Worm (Caenorhabditis elegans): ENCODE measurements around the gene K01G12.3.

K01G12.3 gene

DNA sequence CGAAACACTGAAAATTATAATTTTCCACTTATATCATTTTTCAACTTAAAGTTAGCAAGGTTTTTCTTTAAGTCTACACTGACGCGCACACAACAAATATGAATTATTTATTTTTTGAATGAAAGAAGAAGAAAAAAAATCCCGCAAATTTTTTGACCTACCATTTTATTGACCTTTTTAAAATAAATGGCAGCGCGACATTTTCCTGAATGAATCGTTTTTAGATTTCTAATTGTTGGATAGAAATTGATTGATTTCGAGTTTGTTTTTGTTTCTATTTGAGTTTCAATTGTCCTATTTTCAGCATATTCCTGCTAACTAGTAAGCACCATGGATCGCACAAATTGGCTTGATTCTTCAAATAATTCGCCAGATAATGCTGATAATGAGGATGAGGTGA lies at the start of gene K01G12.3:
Gene K01G12.3 (plus strand): TSS at position 301 of the 400 bp plus-strand sequence.
- TF ChIP-seq dao-5 (tag; optimal IDR thresholded peaks at IDR 0.05), result no peak
- no peak for TF ChIP-seq W03F9.2 (tag; optimal IDR thresholded peaks at IDR 0.05)
- no peak for TF ChIP-seq him-1 (tag; optimal IDR thresholded peaks at IDR 0.05)

- TF ChIP-seq dao-5 (tag; optimal IDR thresholded peaks at IDR 0.05) (no peak), him-1 (tag; optimal IDR thresholded peaks at IDR 0.05) (no peak), W03F9.2 (tag; optimal IDR thresholded peaks at IDR 0.05) (no peak)
Measured at ce11 chrIV:14145594-14145993, 47.7 kb upstream of the K01G12.3 start, which contains the start of gene oac-37. Gene oac-37 (plus strand): TSS chrIV:14145894.

DNA sequence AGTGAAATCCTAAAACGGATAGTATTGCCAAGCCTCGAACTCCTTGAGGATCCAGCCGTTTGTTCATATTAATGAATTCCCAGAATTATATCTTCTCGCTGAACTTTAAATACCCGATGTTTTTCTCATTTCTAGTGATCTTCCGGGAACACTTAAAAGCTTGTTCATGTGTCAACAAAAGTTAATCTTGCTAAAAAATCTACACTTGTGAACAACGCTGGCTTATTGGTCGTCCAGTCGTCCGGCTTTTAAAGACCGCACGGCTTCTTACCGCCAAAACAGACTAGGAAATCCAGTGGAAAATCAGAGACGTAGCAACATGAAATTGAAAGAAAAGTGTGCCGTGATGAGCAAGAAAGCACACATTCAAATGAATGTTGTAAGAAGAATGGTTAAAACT lies 40.0 kb upstream of the K01G12.3 start, which contains the start of gene oac-38:
Gene oac-38 (minus strand): TSS at position 101 of the 400 bp plus-strand sequence.
- no peak for TF ChIP-seq W03F9.2 (tag; optimal IDR thresholded peaks at IDR 0.05)
- TF ChIP-seq him-1 (tag; optimal IDR thresholded peaks at IDR 0.05), result no peak
- no peak for TF ChIP-seq dao-5 (tag; optimal IDR thresholded peaks at IDR 0.05)

ce11 chrIV:14158086-14158485 lies 35.2 kb upstream of the K01G12.3 start, which contains the start of gene R05A10.8:
Gene R05A10.8 (minus strand): TSS chrIV:14158186.
- no peak for TF ChIP-seq W03F9.2 (tag; optimal IDR thresholded peaks at IDR 0.05)
- TF ChIP-seq him-1 (tag; optimal IDR thresholded peaks at IDR 0.05), result no peak
- TF ChIP-seq dao-5 (tag; optimal IDR thresholded peaks at IDR 0.05), result no peak

- no peak for TF ChIP-seq him-1 (tag; optimal IDR thresholded peaks at IDR 0.05)
- TF ChIP-seq dao-5 (tag; optimal IDR thresholded peaks at IDR 0.05), result no peak
- TF ChIP-seq W03F9.2 (tag; optimal IDR thresholded peaks at IDR 0.05), result no peak
Measured at ce11 chrIV:14162772-14163171, 30.5 kb upstream of the K01G12.3 start, which contains the start of gene R05A10.7. Gene R05A10.7 (minus strand): TSS chrIV:14162872.

DNA sequence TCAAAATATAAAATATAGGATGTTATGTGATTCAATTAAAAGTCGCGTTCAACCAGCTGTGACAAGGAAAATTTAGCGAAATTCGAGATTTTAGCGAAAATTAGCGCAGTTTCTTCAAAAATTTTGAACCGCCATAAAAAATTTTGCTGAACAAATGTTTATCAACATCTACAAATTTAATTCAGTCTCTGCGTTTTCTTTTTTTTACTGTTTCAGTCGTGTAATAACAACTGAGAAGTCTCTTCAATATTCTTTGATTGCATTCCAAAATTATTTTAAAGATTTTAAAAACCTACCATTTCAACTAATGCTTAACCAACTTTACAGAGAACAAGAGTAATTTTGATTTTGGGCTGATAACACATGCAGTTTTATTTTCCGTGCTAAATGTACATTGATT lies 29.2 kb upstream of the K01G12.3 start:
- TF ChIP-seq him-1 (tag; optimal IDR thresholded peaks at IDR 0.05), result no peak
- TF ChIP-seq dao-5 (tag; optimal IDR thresholded peaks at IDR 0.05), result no peak
- TF ChIP-seq W03F9.2 (tag; optimal IDR thresholded peaks at IDR 0.05), result no peak

- TF ChIP-seq dao-5 (tag; optimal IDR thresholded peaks at IDR 0.05), result no peak
- no peak for TF ChIP-seq W03F9.2 (tag; optimal IDR thresholded peaks at IDR 0.05)
- TF ChIP-seq him-1 (tag; optimal IDR thresholded peaks at IDR 0.05), result no peak
Measured at ce11 chrIV:14165476-14165875, 27.8 kb upstream of the K01G12.3 start, which contains the start of gene R05A10.6. Gene R05A10.6 (plus strand): TSS chrIV:14165776.

DNA sequence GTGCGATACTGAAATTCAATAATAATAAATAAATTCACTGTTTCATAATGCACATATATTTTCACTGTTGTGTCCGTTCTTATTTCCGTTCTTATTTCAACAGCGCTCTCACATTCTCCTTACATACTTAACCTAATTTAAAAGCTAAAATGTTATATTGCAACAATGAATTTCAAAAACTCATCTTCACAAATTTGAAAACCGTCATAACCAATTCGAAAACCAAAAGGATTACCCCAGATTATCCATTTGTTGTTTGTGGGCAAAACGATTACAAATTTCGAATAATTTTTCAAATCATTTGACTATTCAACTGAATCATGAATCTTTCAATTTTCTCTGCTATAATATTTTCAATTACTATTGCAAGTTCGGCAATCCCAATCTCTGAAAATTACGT lies 21.1 kb upstream of the K01G12.3 start, which contains the start of gene R05A10.4:
Gene R05A10.4 (plus strand): TSS at position 301 of the 400 bp plus-strand sequence.
- TF ChIP-seq W03F9.2 (tag; optimal IDR thresholded peaks at IDR 0.05), result no peak
- no peak for TF ChIP-seq him-1 (tag; optimal IDR thresholded peaks at IDR 0.05)
- TF ChIP-seq dao-5 (tag; optimal IDR thresholded peaks at IDR 0.05), result no peak

ce11 chrIV:14176373-14176772 lies 16.9 kb upstream of the K01G12.3 start, which contains the start of gene R05A10.3:
Gene R05A10.3 (minus strand): TSS chrIV:14176473.
- TF ChIP-seq him-1 (tag; optimal IDR thresholded peaks at IDR 0.05), result no peak
- no peak for TF ChIP-seq W03F9.2 (tag; optimal IDR thresholded peaks at IDR 0.05)
- no peak for TF ChIP-seq dao-5 (tag; optimal IDR thresholded peaks at IDR 0.05)

DNA sequence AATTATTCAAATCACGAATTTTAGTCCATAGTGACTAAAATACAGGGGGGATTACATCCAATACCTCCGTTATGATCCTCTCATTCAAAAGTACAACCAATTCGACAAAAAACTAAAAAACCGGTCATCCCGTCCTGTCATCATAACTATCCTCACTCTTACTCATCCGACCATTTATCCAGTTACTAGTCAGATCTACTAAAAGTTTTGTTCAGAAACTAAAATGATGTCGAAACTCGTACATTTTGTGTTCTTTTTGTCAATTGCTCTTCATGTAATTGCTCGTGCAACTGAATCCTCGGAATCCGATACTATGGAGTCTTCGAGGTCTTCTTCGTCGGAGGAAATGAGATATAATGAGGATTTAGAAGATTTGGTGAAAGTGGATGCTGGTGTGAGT lies 16.2 kb upstream of the K01G12.3 start, which contains the start of gene R05A10.2:
Gene R05A10.2 (plus strand): TSS at position 214 of the 400 bp plus-strand sequence.
- TF ChIP-seq W03F9.2 (tag; optimal IDR thresholded peaks at IDR 0.05) (no peak), dao-5 (tag; optimal IDR thresholded peaks at IDR 0.05) (no peak), him-1 (tag; optimal IDR thresholded peaks at IDR 0.05) (no peak)

DNA sequence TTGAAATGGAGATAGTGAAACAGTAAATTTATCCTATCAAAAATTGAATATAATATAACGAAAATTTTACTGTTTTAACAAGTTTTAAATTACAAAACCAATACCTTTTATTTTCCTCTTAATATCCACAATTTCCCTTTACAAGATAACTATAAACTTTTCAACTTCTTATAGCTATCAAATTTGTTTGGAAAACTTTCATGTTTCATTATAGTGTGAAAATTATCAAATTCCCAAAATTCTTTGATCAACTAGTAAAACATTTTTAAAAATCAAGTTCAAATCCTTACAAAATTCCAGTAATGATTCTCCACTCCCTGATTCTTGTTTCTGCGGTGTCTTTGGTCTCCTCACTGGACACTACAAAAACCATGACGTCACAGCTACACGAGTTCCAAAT lies 11.2 kb upstream of the K01G12.3 start, which contains the start of gene R05A10.1:
Gene R05A10.1 (plus strand): TSS at position 301 of the 400 bp plus-strand sequence.
- no peak for TF ChIP-seq him-1 (tag; optimal IDR thresholded peaks at IDR 0.05)
- TF ChIP-seq W03F9.2 (tag; optimal IDR thresholded peaks at IDR 0.05), result no peak
- no peak for TF ChIP-seq dao-5 (tag; optimal IDR thresholded peaks at IDR 0.05)

ce11 chrIV:14186264-14186663 lies 7.0 kb upstream of the K01G12.3 start:
- TF ChIP-seq W03F9.2 (tag; optimal IDR thresholded peaks at IDR 0.05) (no peak), him-1 (tag; optimal IDR thresholded peaks at IDR 0.05) (no peak)

DNA sequence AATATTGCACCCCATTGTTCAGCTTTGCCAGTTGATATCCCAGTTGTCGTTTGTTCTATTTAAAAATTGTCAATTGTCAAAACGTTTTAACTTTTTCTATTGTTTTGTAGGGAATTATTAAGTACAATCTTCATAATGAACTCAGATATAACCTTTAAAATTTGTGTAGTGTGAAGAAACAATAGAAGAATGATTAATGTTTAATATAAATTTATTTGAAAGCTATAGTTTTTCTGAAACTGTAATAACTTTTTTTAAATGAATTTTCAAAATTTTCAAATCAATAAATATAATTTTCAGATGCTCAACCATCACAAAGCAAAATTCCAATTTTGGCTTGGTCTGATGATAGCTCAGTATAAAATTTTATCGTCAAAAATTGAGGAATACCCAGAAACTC lies 1.4 kb upstream of the K01G12.3 start, which contains the start of gene K01G12.22:
Gene K01G12.22 (plus strand): TSS at position 301 of the 400 bp plus-strand sequence.
- no peak for TF ChIP-seq W03F9.2 (tag; optimal IDR thresholded peaks at IDR 0.05)
- no peak for TF ChIP-seq dao-5 (tag; optimal IDR thresholded peaks at IDR 0.05)
- no peak for TF ChIP-seq him-1 (tag; optimal IDR thresholded peaks at IDR 0.05)

DNA sequence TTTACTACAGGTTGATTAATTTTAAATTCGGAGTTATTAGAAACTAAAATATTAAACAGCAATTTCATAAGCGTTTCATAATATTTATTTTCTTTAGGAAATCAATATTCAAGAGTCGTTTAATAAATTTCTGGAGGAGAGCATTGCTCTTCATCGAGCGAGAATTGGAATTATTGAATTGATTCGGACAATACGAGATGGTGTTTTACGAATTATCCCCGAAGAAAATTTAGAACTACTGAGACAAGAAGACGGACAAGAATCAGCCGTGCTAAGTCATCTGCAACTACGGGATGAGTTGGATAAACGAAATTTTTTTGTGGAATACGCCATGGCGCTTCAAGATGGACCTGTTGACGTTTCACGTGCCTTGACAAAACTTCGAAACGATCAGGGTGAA lies 1.0 kb downstream of the K01G12.3 start:
- TF ChIP-seq him-1 (tag; optimal IDR thresholded peaks at IDR 0.05) (no peak), dao-5 (tag; optimal IDR thresholded peaks at IDR 0.05) (no peak), W03F9.2 (tag; optimal IDR thresholded peaks at IDR 0.05) (no peak)

DNA sequence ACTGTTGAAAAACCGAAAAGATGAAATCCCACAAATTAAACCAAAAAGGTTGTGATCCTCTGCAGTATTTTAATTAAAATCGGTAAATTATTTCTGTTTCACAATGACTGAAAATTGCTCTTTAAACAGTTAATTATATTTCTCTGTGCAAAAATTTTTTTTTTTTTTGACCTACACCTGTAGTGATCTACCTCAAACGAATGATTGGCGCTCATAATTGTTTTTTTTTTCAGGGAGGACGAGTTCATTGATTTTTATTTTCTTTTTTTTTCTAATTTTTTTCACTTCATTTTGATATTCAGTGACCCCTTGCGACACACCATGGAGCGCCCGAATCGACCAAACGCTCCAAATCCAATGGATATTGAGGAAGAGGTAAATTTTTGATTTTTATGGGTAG lies 2.9 kb downstream of the K01G12.3 start, which contains the start of gene F02H6.2:
Gene F02H6.2 (plus strand): TSS at position 301 of the 400 bp plus-strand sequence.
- TF ChIP-seq W03F9.2 (tag; optimal IDR thresholded peaks at IDR 0.05), result no peak
- TF ChIP-seq dao-5 (tag; optimal IDR thresholded peaks at IDR 0.05), result no peak
- no peak for TF ChIP-seq him-1 (tag; optimal IDR thresholded peaks at IDR 0.05)
